Worm (Caenorhabditis elegans) whole organism, L4 larva: Measurements from ENCODE around the gene mrps-12.

Experiments
- D1046.2 ChIP-seq: fragments of 200-800 bp; sonication (Bioruptor generic); IDR thresholded peaks from 2 replicates; pipeline ENCODE4 v1.3.6; 2022; ENCODE audit warnings: missing genetic modification characterization, missing compliant biosample characterization
- F37D6.2 ChIP-seq: sonication (generic microtip); optimal IDR thresholded peaks from 2 replicates; lab custom pipeline; 2016; ENCODE audit warnings: mild to moderate bottlenecking, missing genetic modification characterization, missing compliant biosample characterization
- R02D3.7 ChIP-seq: fragments of 150-350 bp; sonication (generic microtip); optimal IDR thresholded peaks from 3 replicates; lab custom pipeline; 2014; ENCODE audit warnings: missing biosample characterization, missing genetic modification characterization
- T26A8.4 ChIP-seq: fragments of 200-800 bp; sonication (Bioruptor generic); IDR thresholded peaks from 2 replicates; pipeline ENCODE4 v1.3.6; 2022; ENCODE audit warnings: missing genetic modification characterization, missing compliant biosample characterization
- Y105C5A.15 ChIP-seq: fragments of 200-800 bp; sonication (Bioruptor generic); IDR thresholded peaks from 2 replicates; pipeline ENCODE4 v1.3.6; 2022; ENCODE audit warnings: missing genetic modification characterization, missing compliant biosample characterization
- Y48G9A.11 ChIP-seq: fragments of 200-800 bp; sonication (Bioruptor generic); IDR thresholded peaks from 2 replicates; pipeline ENCODE4 v1.3.6; 2022; ENCODE audit warnings: missing genetic modification reagents, missing genetic modification characterization, missing compliant biosample characterization
- Y5F2A.4 ChIP-seq: fragments of 200-800 bp; sonication (Bioruptor generic); optimal IDR thresholded peaks from 2 replicates; lab custom pipeline; 2018; ENCODE audit warnings: mild to moderate bottlenecking, missing genetic modification characterization, missing compliant biosample characterization
- ZK337.2 ChIP-seq: fragments of 200-800 bp; sonication (Bioruptor generic); IDR thresholded peaks from 2 replicates; pipeline ENCODE4 v1.3.6; 2022; ENCODE audit warnings: missing genetic modification reagents, missing genetic modification characterization, missing compliant biosample characterization
- ZK546.5 ChIP-seq, 2 experiments: sonication (generic microtip); optimal IDR thresholded peaks; 2 replicates each; lab custom pipeline; 2017; ENCODE audit warnings: missing biosample characterization in 2 of 2, missing genetic modification characterization in 2 of 2
- arid-1 ChIP-seq: fragments of 200-800 bp; sonication (Bioruptor generic); conservative IDR thresholded peaks from 2 replicates; pipeline ENCODE4 v1.3.6; 2022; ENCODE audit warnings: missing genetic modification reagents, missing genetic modification characterization, missing compliant biosample characterization
- ceh-20 ChIP-seq: fragments of 200-800 bp; sonication (Bioruptor generic); IDR thresholded peaks from 2 replicates; pipeline ENCODE4 v1.3.6; 2022; ENCODE audit warnings: missing genetic modification reagents, missing genetic modification characterization, missing compliant biosample characterization
- ceh-44 ChIP-seq: fragments of 200-800 bp; sonication (Bioruptor generic); IDR thresholded peaks from 2 replicates; pipeline ENCODE4 v1.3.6; 2022; ENCODE audit warnings: missing genetic modification reagents, missing genetic modification characterization, missing compliant biosample characterization
- ceh-82 ChIP-seq: sonication (generic microtip); optimal IDR thresholded peaks from 2 replicates; lab custom pipeline; 2017; ENCODE audit warnings: missing biosample characterization, missing genetic modification characterization
- ces-1 ChIP-seq: fragments of 150-350 bp; sonication (generic microtip); optimal IDR thresholded peaks from 4 replicates; lab custom pipeline; 2014; ENCODE audit warnings: missing biosample characterization, missing genetic modification reagents, missing genetic modification characterization
- ctbp-1 ChIP-seq: fragments of 200-800 bp; sonication (Bioruptor generic); IDR thresholded peaks from 2 replicates; pipeline ENCODE4 v1.3.6; 2022; ENCODE audit warnings: missing genetic modification reagents, missing genetic modification characterization, missing compliant biosample characterization
- daf-16 ChIP-seq, 3 experiments: sonication (generic microtip); optimal IDR thresholded peaks; 2 replicates each; lab custom pipeline; 2016 to 2017; ENCODE audit warnings: missing genetic modification characterization in 3 of 3, missing genetic modification reagents in 3 of 3, mild to moderate bottlenecking in 2 of 3, missing compliant biosample characterization in 2 of 3, missing biosample characterization in 1 of 3, moderate library complexity in 1 of 3
- daf-19 ChIP-seq: fragments of 200-800 bp; sonication (Bioruptor generic); conservative IDR thresholded peaks from 2 replicates; pipeline ENCODE4 v1.3.6; 2022; ENCODE audit warnings: missing genetic modification characterization, missing compliant biosample characterization
- daf-8 ChIP-seq: fragments of 200-800 bp; sonication (Bioruptor generic); IDR thresholded peaks from 2 replicates; pipeline ENCODE4 v1.3.6; 2022; ENCODE audit warnings: missing genetic modification characterization, missing compliant biosample characterization
- dmd-6 ChIP-seq: fragments of 200-800 bp; sonication (Bioruptor generic); IDR thresholded peaks from 2 replicates; pipeline ENCODE4 v1.3.6; 2022; ENCODE audit warnings: missing genetic modification reagents, missing genetic modification characterization, missing compliant biosample characterization
- dmd-9 ChIP-seq: fragments of 200-800 bp; sonication (Bioruptor generic); IDR thresholded peaks from 2 replicates; pipeline ENCODE4 v1.3.6; 2022; ENCODE audit warnings: missing genetic modification reagents, missing genetic modification characterization, missing compliant biosample characterization
- duxl-1 ChIP-seq: sonication (generic microtip); optimal IDR thresholded peaks from 2 replicates; lab custom pipeline; 2016; ENCODE audit warnings: mild to moderate bottlenecking, missing genetic modification characterization, moderate library complexity, missing compliant biosample characterization; ENCODE audit not compliant: poor library complexity
- dve-1 ChIP-seq: sonication (generic microtip); optimal IDR thresholded peaks from 2 replicates; lab custom pipeline; 2017; ENCODE audit warnings: antibody characterized with exemption, mild to moderate bottlenecking, missing genetic modification characterization, missing compliant biosample characterization; ENCODE audit not compliant: insufficient read depth
- egl-27 ChIP-seq: sonication (generic microtip); optimal IDR thresholded peaks from 3 replicates; lab custom pipeline; 2017; ENCODE audit warnings: missing biosample characterization, missing genetic modification reagents, missing genetic modification characterization
- hlh-30 ChIP-seq: sonication (generic microtip); optimal IDR thresholded peaks from 2 replicates; lab custom pipeline; 2017; ENCODE audit warnings: antibody characterized with exemption, mild to moderate bottlenecking, missing genetic modification characterization, missing compliant biosample characterization; ENCODE audit not compliant: insufficient read depth
- hmg-1.1 ChIP-seq: fragments of 200-800 bp; sonication (Bioruptor generic); IDR thresholded peaks from 2 replicates; pipeline ENCODE4 v1.3.6; 2022; ENCODE audit warnings: missing genetic modification reagents, missing genetic modification characterization, missing compliant biosample characterization
- jun-1 ChIP-seq: fragments of 150-350 bp; optimal IDR thresholded peaks from 2 replicates; lab custom pipeline; 2014; ENCODE audit warnings: missing biosample characterization, missing genetic modification reagents, missing genetic modification characterization
- lin-29 ChIP-seq: fragments of 200-800 bp; sonication (Bioruptor generic); IDR thresholded peaks from 2 replicates; pipeline ENCODE4 v1.3.6; 2022; ENCODE audit warnings: missing genetic modification reagents, missing genetic modification characterization, missing compliant biosample characterization
- lin-38 ChIP-seq: fragments of 200-800 bp; sonication (Bioruptor generic); IDR thresholded peaks from 2 replicates; pipeline ENCODE4 v1.3.6; 2022; ENCODE audit warnings: missing genetic modification reagents, missing genetic modification characterization, missing compliant biosample characterization
- lsy-2 ChIP-seq, 2 experiments: fragments of 150-350 bp in 1 of 2; sonication (generic microtip) in 1 of 2; optimal IDR thresholded peaks; 2 replicates each; lab custom pipeline; 2014 to 2017; ENCODE audit warnings: missing biosample characterization in 2 of 2, missing genetic modification characterization in 2 of 2
- madf-9 ChIP-seq: fragments of 200-800 bp; sonication (Bioruptor generic); conservative IDR thresholded peaks from 2 replicates; pipeline ENCODE4 v1.3.6; 2022; ENCODE audit warnings: missing genetic modification reagents, missing genetic modification characterization, missing compliant biosample characterization
- mep-1 ChIP-seq: fragments of 150-350 bp; sonication (generic microtip); optimal IDR thresholded peaks from 3 replicates; lab custom pipeline; 2014; ENCODE audit warnings: missing biosample characterization, missing genetic modification characterization
- nhr-102 ChIP-seq: sonication (generic microtip); optimal IDR thresholded peaks from 2 replicates; lab custom pipeline; 2016; ENCODE audit warnings: mild to moderate bottlenecking, missing genetic modification characterization, moderate library complexity, missing compliant biosample characterization
- nhr-111 ChIP-seq: fragments of 200-800 bp; sonication (Bioruptor generic); optimal IDR thresholded peaks from 2 replicates; lab custom pipeline; 2018; ENCODE audit warnings: mild to moderate bottlenecking, missing genetic modification characterization, missing compliant biosample characterization
- nhr-48 ChIP-seq: sonication (generic microtip); optimal IDR thresholded peaks from 2 replicates; lab custom pipeline; 2016; ENCODE audit warnings: mild to moderate bottlenecking, missing genetic modification characterization, missing compliant biosample characterization
- nhr-76 ChIP-seq: fragments of 150-350 bp; optimal IDR thresholded peaks from 2 replicates; lab custom pipeline; 2014; ENCODE audit warnings: missing biosample characterization, missing genetic modification characterization
- pha-4 ChIP-seq, 2 experiments: fragments of 150-350 bp in 1 of 2; fragments of 200-800 bp in 1 of 2; sonication (Bioruptor generic) in 1 of 2; IDR thresholded peaks in 1 of 2; optimal IDR thresholded peaks in 1 of 2; 2 replicates each; pipeline versions ENCODE4 v1.3.6 to Lab custom; 2014 to 2022; ENCODE audit warnings: missing genetic modification characterization in 2 of 2, missing genetic modification reagents in 2 of 2, missing biosample characterization in 1 of 2, missing compliant biosample characterization in 1 of 2
- saeg-2 ChIP-seq: fragments of 200-800 bp; sonication (Bioruptor generic); IDR thresholded peaks from 2 replicates; pipeline ENCODE4 v1.3.6; 2022; ENCODE audit warnings: missing genetic modification reagents, missing genetic modification characterization, missing compliant biosample characterization
- sdz-12 ChIP-seq: fragments of 200-800 bp; sonication (Bioruptor generic); optimal IDR thresholded peaks from 2 replicates; lab custom pipeline; 2018; ENCODE audit warnings: mild to moderate bottlenecking, missing genetic modification characterization, missing compliant biosample characterization
- spr-3 ChIP-seq: fragments of 200-800 bp; sonication (Bioruptor generic); optimal IDR thresholded peaks from 2 replicates; lab custom pipeline; 2018; ENCODE audit warnings: mild to moderate bottlenecking, missing genetic modification characterization, missing compliant biosample characterization
- tra-1 ChIP-seq: fragments of 200-800 bp; sonication (Bioruptor generic); IDR thresholded peaks from 2 replicates; pipeline ENCODE4 v1.3.6; 2022; ENCODE audit warnings: missing genetic modification reagents, missing genetic modification characterization, missing compliant biosample characterization
- unc-130 ChIP-seq: sonication (generic microtip); optimal IDR thresholded peaks from 2 replicates; lab custom pipeline; 2016; ENCODE audit warnings: missing genetic modification reagents, missing genetic modification characterization, missing compliant biosample characterization
- unc-62 ChIP-seq, 3 experiments: fragments of 150-350 bp in 1 of 3; sonication (generic microtip); optimal IDR thresholded peaks in 2 of 3; peaks in 1 of 3; 1 replicate in 1 of 3; 2 replicates in 2 of 3; lab custom pipeline; 2014 to 2017; ENCODE audit warnings: missing biosample characterization in 3 of 3, missing genetic modification characterization in 3 of 3, missing genetic modification reagents in 3 of 3, missing genotype in 1 of 3
- vab-7 ChIP-seq: fragments of 200-800 bp; sonication (Bioruptor generic); IDR thresholded peaks from 2 replicates; pipeline ENCODE4 v1.3.6; 2022; ENCODE audit warnings: missing genetic modification reagents, missing genetic modification characterization, missing compliant biosample characterization
- zag-1 ChIP-seq: fragments of 150-350 bp; optimal IDR thresholded peaks from 2 replicates; lab custom pipeline; 2014; ENCODE audit warnings: missing biosample characterization, missing genetic modification characterization
- zip-2 ChIP-seq: fragments of 150-350 bp; optimal IDR thresholded peaks from 2 replicates; lab custom pipeline; 2014; ENCODE audit warnings: missing biosample characterization, missing genetic modification characterization

mrps-12 gene

ce11 chrV:20845524-20846208 lies 7.8 kb downstream of the mrps-12 start, which contains the start of the genes F31D4.2 and fkb-6 (continued):
- TF ChIP-seq jun-1 (tag; lab: Kevin White, UChicago): peak; percentile 15
- no peak for TF ChIP-seq daf-8 (GFP tag; lab: Robert Waterston, UW)
- TF ChIP-seq Y48G9A.11: 0 out of 2 replicates have a peak, but pooled peaks have one; percentile 5
- no peak for TF ChIP-seq R02D3.7 (tag; lab: Kevin White, UChicago)
- TF ChIP-seq nhr-76: no peak
- no peak for TF ChIP-seq daf-19 (GFP tag; lab: Robert Waterston, UW)
- no peak for TF ChIP-seq vab-7
- TF ChIP-seq ceh-20: peak; percentile 49
- TF ChIP-seq egl-27: no peak
- TF ChIP-seq Y105C5A.15 (GFP tag; lab: Robert Waterston, UW): no peak
- no peak for TF ChIP-seq ZK337.2
- TF ChIP-seq D1046.2: no peak
- peak in 1 of 2 experiments; percentile 99 for TF ChIP-seq unc-62 (GFP tag; optimal IDR thresholded peaks at IDR 0.05 in 1 of 2; lab: Kevin White, UChicago)
- TF ChIP-seq unc-62 (tag; optimal IDR thresholded peaks at IDR 0.05; lab: Kevin White, UChicago): no peak
- no peak for TF ChIP-seq zag-1 (tag; lab: Kevin White, UChicago)
- TF ChIP-seq pha-4 (GFP tag; IDR thresholded peaks at IDR 0.05; lab: Robert Waterston, UW): no peak
- peak; percentile 47 for TF ChIP-seq pha-4 (tag; optimal IDR thresholded peaks at IDR 0.05; lab: Kevin White, UChicago)
- no peak for TF ChIP-seq Y5F2A.4
- TF ChIP-seq nhr-48: no peak
- TF ChIP-seq daf-16 (GFP tag; optimal IDR thresholded peaks at IDR 0.05; lab: Kevin White, UChicago): peak in 1 of 2 experiments; percentile 3
- peak; percentile 38 for TF ChIP-seq daf-16 (tag; optimal IDR thresholded peaks at IDR 0.05; lab: Kevin White, UChicago)
- TF ChIP-seq sdz-12 (GFP tag; lab: Kevin White, UChicago): no peak
- TF ChIP-seq nhr-102 (tag; lab: Kevin White, UChicago): no peak
- TF ChIP-seq ZK546.5 (tag; optimal IDR thresholded peaks at IDR 0.05; lab: Kevin White, UChicago): no peak
- TF ChIP-seq madf-9 (GFP tag; lab: Robert Waterston, UW): no peak
- no peak for TF ChIP-seq saeg-2 (GFP tag; lab: Robert Waterston, UW)
- no peak for TF ChIP-seq ceh-82 (tag; lab: Kevin White, UChicago)
- TF ChIP-seq dmd-6: peak; percentile 52

ce11 chrV:20847743-20848229 lies 9.9 kb downstream of the mrps-12 start:
- TF ChIP-seq ces-1 (no peak), arid-1 (GFP tag; lab: Robert Waterston, UW) (peak; percentile 70; the same call in 1 of the 2 replicates), unc-62 (GFP tag; optimal IDR thresholded peaks at IDR 0.05 in 1 of 2; lab: Kevin White, UChicago) (peak in 1 of 2 experiments; percentile 46), unc-62 (tag; optimal IDR thresholded peaks at IDR 0.05; lab: Kevin White, UChicago) (no peak), lin-29 (no peak), unc-130 (GFP tag; lab: Kevin White, UChicago) (peak; percentile 6), nhr-111 (GFP tag; lab: Kevin White, UChicago) (peak; percentile 17), dve-1 (tag; lab: Kevin White, UChicago) (peak; percentile 26), hmg-1.1 (0 out of 2 replicates have a peak, but pooled peaks have one; percentile 26), pha-4 (GFP tag; IDR thresholded peaks at IDR 0.05; lab: Robert Waterston, UW) (peak; percentile 42; the same call in 1 of the 2 replicates), pha-4 (tag; optimal IDR thresholded peaks at IDR 0.05; lab: Kevin White, UChicago) (no peak), nhr-76 (no peak), hlh-30 (tag; lab: Kevin White, UChicago) (peak; percentile 36), sdz-12 (GFP tag; lab: Kevin White, UChicago) (peak; percentile 51), duxl-1 (tag; lab: Kevin White, UChicago) (peak; percentile 56), zip-2 (tag; lab: Kevin White, UChicago) (peak; percentile 28), Y5F2A.4 (no peak), D1046.2 (peak; percentile 28; the same call in 1 of the 2 replicates), lin-38 (GFP tag; lab: Robert Waterston, UW) (peak; percentile 56), ctbp-1 (GFP tag; lab: Robert Waterston, UW) (peak; percentile 38), dmd-9 (GFP tag; lab: Robert Waterston, UW) (no peak), lsy-2 (tag; optimal IDR thresholded peaks at IDR 0.05; lab: Kevin White, UChicago) (peak in 1 of 2 experiments; percentile 64), spr-3 (peak; percentile 53), ceh-44 (no peak), tra-1 (GFP tag; lab: Robert Waterston, UW) (no peak), F37D6.2 (no peak), T26A8.4 (GFP tag; lab: Robert Waterston, UW) (peak; percentile 51; the same call in 1 of the 2 replicates), mep-1 (tag; lab: Kevin White, UChicago) (peak; percentile 39)
